Worm (Caenorhabditis elegans): ENCODE data around the gene F54F7.10.

Gene F54F7.10

DNA sequence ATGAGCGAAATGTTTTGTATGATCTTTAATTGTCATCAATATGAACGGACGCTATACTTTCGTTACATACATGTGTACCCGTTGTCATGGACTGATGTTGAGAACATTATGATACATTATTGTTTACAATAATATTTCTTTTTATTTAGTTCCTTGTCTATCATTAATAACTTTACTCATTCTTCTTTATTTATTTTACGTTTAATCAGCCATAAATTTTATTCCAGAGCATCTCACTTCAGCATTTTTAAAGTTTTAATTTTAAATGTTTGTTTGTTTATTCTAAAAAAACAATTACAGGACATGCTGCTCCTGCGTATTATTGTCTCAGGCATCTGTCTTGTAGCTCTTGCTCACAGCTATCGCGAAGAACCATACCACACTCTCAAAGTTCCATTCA is 20.0 kb upstream of the F54F7.10 start, which contains the start of gene F54F7.2:
F54F7.2 (plus strand) TSS at position 301 of the 400 bp plus-strand sequence.
- TF ChIP-seq cog-1 (tag; optimal IDR thresholded peaks at IDR 0.05) (no peak), flt-1 (GFP tag; IDR thresholded peaks at IDR 0.05) (no peak), T22C8.4 (GFP tag; IDR thresholded peaks at IDR 0.05) (no peak)

DNA sequence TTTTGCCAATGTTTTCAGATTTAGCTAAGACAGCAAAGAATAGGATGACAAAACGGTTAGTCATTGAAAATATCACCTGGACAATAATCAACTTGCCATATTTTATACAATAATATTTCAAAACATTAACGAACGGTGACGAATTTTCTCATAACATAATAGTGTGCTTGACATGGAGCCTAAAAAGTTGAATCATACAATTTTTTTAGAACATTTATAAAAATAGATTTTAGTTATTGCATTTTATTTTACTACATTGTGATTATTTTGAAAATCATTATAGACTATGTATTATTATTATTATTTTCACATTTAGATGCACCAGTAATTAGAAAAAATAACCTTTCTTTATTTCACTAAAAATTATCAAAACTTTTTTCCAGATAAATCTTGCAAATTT is 14.8 kb upstream of the F54F7.10 start, which contains the start of gene F54F7.9:
F54F7.9 (minus strand) TSS at position 101 of the 400 bp plus-strand sequence.
- TF ChIP-seq T22C8.4 (GFP tag; IDR thresholded peaks at IDR 0.05), result no peak
- no peak for TF ChIP-seq flt-1 (GFP tag; IDR thresholded peaks at IDR 0.05)
- TF ChIP-seq ref-1 (GFP tag; conservative IDR thresholded peaks at IDR 0.05), result no peak
- no peak for TF ChIP-seq tab-1 (GFP tag; IDR thresholded peaks at IDR 0.05)
- no peak for TF ChIP-seq klf-2 (GFP tag; conservative IDR thresholded peaks at IDR 0.05)
- TF ChIP-seq ztf-29 (GFP tag; IDR thresholded peaks at IDR 0.05), result no peak
- no peak for TF ChIP-seq cog-1 (tag; optimal IDR thresholded peaks at IDR 0.05)
- TF ChIP-seq ztf-23 (GFP tag; IDR thresholded peaks at IDR 0.05), result no peak
- TF ChIP-seq med-1 (GFP tag; optimal IDR thresholded peaks at IDR 0.05; ENCODE audit: insufficient read depth), result no peak

DNA sequence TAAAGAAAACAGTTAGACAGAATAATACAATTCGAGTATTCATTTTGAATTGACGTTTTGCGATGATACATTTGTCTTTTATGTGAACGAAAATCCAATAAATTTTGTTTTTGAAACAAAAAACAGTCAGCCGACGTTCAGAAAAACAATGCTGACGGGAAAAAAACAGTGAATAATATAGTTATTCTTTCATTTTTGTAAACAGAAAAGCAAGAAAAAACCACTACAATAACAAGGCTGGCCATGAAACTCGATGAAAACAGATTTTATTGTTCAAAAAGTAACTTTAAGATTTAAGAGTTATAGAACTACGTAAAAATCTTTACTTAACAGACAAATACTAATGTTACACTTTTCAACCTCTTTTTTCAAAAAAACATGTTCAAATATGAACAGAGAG is 13.3 kb upstream of the F54F7.10 start, which contains the start of gene F54F7.3:
F54F7.3 (minus strand) TSS at position 101 of the 400 bp plus-strand sequence.
- no peak for TF ChIP-seq cog-1 (tag; optimal IDR thresholded peaks at IDR 0.05)
- no peak for TF ChIP-seq klf-2 (GFP tag; conservative IDR thresholded peaks at IDR 0.05)
- TF ChIP-seq flt-1 (GFP tag; IDR thresholded peaks at IDR 0.05), result no peak
- no peak for TF ChIP-seq ztf-23 (GFP tag; IDR thresholded peaks at IDR 0.05)
- no peak for TF ChIP-seq med-1 (GFP tag; optimal IDR thresholded peaks at IDR 0.05; ENCODE audit: insufficient read depth)
- TF ChIP-seq T22C8.4 (GFP tag; IDR thresholded peaks at IDR 0.05), result no peak
- no peak for TF ChIP-seq ztf-29 (GFP tag; IDR thresholded peaks at IDR 0.05)
- no peak for TF ChIP-seq ref-1 (GFP tag; conservative IDR thresholded peaks at IDR 0.05)
- TF ChIP-seq tab-1 (GFP tag; IDR thresholded peaks at IDR 0.05), result no peak

DNA sequence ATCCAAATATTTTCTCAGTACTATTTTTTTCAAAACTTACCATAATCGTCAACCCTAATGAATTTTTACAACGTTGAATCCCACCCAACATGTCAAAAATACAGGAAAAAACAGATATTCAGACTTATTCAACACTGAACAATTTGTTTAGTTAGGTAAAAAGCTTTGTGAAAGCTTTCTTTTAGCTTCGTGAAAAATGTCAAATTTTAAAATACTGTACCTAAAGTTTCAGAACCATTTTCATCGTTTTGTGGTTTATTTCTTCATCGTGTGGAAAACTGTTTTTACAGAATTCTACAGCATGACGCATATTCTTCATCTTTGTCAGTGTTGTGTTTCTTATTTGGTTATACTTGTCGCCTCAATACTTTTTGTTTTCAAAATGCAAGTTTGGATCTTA is 12.8 kb upstream of the F54F7.10 start, which contains the start of gene F54F7.14:
F54F7.14 (plus strand) TSS at position 301 of the 400 bp plus-strand sequence.
- no peak for TF ChIP-seq cog-1 (tag; optimal IDR thresholded peaks at IDR 0.05)
- no peak for TF ChIP-seq ztf-29 (GFP tag; IDR thresholded peaks at IDR 0.05)
- no peak for TF ChIP-seq flt-1 (GFP tag; IDR thresholded peaks at IDR 0.05)
- TF ChIP-seq med-1 (GFP tag; optimal IDR thresholded peaks at IDR 0.05; ENCODE audit: insufficient read depth), result no peak
- no peak for TF ChIP-seq klf-2 (GFP tag; conservative IDR thresholded peaks at IDR 0.05)
- no peak for TF ChIP-seq T22C8.4 (GFP tag; IDR thresholded peaks at IDR 0.05)
- no peak for TF ChIP-seq tab-1 (GFP tag; IDR thresholded peaks at IDR 0.05)
- TF ChIP-seq ztf-23 (GFP tag; IDR thresholded peaks at IDR 0.05), result no peak
- TF ChIP-seq ref-1 (GFP tag; conservative IDR thresholded peaks at IDR 0.05), result no peak

DNA sequence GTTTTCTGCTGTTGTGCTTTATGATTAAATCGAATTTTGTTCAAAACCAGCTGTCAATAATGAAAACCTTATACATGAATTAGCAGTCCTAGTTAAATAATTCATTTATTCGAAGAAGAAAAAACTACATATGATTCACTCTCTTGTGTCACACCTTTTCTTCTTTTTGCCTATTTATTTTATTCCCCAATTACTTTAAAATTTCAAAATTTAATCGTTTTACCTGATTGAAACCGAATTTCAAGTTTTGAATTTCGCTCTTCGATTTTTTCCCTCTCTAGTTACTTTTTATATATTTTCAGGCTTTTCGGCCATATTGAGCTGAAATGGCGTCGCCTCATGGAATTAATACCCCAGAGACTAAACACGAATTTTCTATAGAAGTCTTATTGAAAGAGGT is 10.9 kb upstream of the F54F7.10 start, which contains the start of gene xtr-1:
xtr-1 (plus strand) TSS at position 301 of the 400 bp plus-strand sequence.
- no peak for TF ChIP-seq ztf-29 (GFP tag; IDR thresholded peaks at IDR 0.05)
- TF ChIP-seq T22C8.4 (GFP tag; IDR thresholded peaks at IDR 0.05), result no peak
- TF ChIP-seq cog-1 (tag; optimal IDR thresholded peaks at IDR 0.05), result no peak
- TF ChIP-seq klf-2 (GFP tag; conservative IDR thresholded peaks at IDR 0.05), result no peak

DNA sequence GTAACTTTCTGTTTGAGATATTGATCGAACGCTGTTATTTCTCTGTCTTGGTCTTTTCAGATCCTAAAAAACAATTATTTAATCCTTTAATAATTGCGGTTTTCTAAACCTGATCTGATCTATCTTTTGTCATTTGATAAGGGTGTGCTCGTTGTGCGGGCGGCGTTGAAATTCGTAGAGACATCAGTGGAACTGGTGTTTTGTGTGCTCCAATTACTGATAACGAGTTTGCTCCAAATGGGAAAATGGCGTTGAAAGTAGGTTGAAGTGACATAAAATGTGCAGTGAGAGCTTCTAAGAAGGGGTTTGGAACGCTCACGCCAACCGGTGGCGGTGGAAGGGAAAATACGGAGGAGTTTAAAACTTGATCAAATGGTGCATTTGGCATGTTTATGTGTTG is 9.0 kb upstream of the F54F7.10 start:
- TF ChIP-seq T22C8.4 (GFP tag; IDR thresholded peaks at IDR 0.05), result no peak
- TF ChIP-seq ref-1 (GFP tag; conservative IDR thresholded peaks at IDR 0.05), result no peak

DNA sequence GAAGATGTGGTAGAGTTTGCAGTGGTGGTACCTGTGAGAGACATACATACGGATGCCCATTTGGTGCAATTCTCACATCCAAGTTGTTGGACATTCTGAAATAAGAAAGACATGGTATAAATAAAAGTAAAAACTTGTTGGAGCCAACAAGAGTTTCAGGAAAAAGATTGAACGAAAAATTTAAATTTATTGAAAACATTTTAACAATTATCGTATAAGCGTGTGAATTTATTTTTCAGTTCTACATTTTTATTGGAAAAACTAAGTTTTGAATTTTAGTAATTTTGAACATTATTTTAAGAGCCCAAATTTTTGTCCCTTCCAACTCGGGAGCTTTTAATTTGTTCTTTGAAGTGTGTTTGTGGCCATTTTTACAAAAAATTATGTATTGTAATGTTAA is 8.5 kb upstream of the F54F7.10 start, which contains the start of gene F54F7.8:
F54F7.8 (minus strand) TSS at position 101 of the 400 bp plus-strand sequence.
- TF ChIP-seq ref-1 (GFP tag; conservative IDR thresholded peaks at IDR 0.05), result no peak
- no peak for TF ChIP-seq tab-1 (GFP tag; IDR thresholded peaks at IDR 0.05)
- TF ChIP-seq klf-2 (GFP tag; conservative IDR thresholded peaks at IDR 0.05), result no peak
- TF ChIP-seq med-1 (GFP tag; optimal IDR thresholded peaks at IDR 0.05; ENCODE audit: insufficient read depth), result no peak
- no peak for TF ChIP-seq cog-1 (tag; optimal IDR thresholded peaks at IDR 0.05)
- TF ChIP-seq ztf-23 (GFP tag; IDR thresholded peaks at IDR 0.05), result no peak
- no peak for TF ChIP-seq ztf-29 (GFP tag; IDR thresholded peaks at IDR 0.05)
- no peak for TF ChIP-seq flt-1 (GFP tag; IDR thresholded peaks at IDR 0.05)
- TF ChIP-seq T22C8.4 (GFP tag; IDR thresholded peaks at IDR 0.05), result no peak

DNA sequence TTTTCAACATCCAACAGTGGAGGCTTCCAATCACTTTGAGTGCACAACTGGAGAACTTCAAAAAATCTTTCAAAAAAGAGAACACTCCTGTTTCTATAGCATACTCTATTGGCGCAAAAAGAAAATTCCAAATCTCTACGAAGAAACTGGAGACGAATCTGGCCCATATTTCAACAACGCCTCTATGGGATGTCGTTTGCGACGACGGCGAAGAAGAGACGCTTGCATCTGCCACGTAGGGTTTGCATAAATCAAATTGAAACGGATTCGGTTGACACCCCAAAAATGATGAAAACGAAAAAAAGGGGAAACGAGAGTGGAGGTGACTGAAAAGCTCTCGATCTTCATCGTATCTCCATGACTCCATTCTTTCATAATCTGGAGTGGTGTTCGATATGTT is 7.2 kb upstream of the F54F7.10 start:
- no peak for TF ChIP-seq ref-1 (GFP tag; conservative IDR thresholded peaks at IDR 0.05)
- no peak for TF ChIP-seq med-1 (GFP tag; optimal IDR thresholded peaks at IDR 0.05; ENCODE audit: insufficient read depth)
- TF ChIP-seq ztf-23 (GFP tag; IDR thresholded peaks at IDR 0.05), result no peak
- TF ChIP-seq flt-1 (GFP tag; IDR thresholded peaks at IDR 0.05), result no peak
- TF ChIP-seq T22C8.4 (GFP tag; IDR thresholded peaks at IDR 0.05), result no peak
- TF ChIP-seq klf-2 (GFP tag; conservative IDR thresholded peaks at IDR 0.05), result no peak
- TF ChIP-seq ztf-29 (GFP tag; IDR thresholded peaks at IDR 0.05), result no peak
- TF ChIP-seq cog-1 (tag; optimal IDR thresholded peaks at IDR 0.05), result no peak
- no peak for TF ChIP-seq tab-1 (GFP tag; IDR thresholded peaks at IDR 0.05)

DNA sequence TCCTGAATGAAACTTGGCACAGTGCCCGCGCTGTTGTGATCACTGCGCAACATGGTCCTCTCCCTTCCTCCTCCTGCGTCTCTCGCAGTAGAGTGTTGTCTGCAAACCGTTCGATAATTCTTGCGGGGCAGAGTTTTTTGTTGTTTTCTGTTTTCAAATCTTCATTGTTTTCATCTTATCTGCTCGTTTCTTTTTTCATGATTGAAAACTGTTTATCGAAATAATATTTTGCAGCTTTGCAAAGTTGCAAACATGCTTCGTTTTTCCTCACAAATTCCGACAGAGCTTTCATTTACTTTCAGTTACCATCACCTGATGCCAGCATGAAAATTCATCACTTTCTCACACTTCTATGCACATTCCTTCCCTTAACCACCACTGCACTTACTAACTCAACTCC is 6.2 kb upstream of the F54F7.10 start, which contains the start of gene mes-1:
mes-1 (plus strand) TSS at position 301 of the 400 bp plus-strand sequence.
- TF ChIP-seq T22C8.4 (GFP tag; IDR thresholded peaks at IDR 0.05) (no peak), flt-1 (GFP tag; IDR thresholded peaks at IDR 0.05) (no peak), med-1 (GFP tag; optimal IDR thresholded peaks at IDR 0.05; ENCODE audit: insufficient read depth) (no peak)

DNA sequence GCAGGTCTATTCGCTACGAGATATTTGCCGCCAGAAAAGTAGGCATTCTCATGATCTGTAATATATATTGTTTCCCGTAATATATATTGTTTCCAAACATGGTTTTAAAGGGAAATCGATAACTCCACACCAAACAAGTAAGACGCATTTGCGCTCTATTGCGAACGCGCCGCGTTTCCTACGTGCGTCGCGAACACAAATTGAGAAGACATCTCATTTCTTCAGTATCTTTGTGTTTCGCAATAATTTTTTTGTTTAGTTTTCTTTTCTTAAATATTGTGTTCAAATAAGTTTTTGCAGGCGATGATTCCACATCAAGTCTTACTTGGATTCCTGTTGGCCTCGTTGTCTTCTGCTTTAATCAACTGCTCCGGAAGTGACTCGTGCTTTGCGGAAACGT is 1.7 kb downstream of the F54F7.10 start, which contains the start of gene F54F7.6:
F54F7.6 (plus strand) TSS at position 301 of the 400 bp plus-strand sequence.
- TF ChIP-seq ref-1 (GFP tag; conservative IDR thresholded peaks at IDR 0.05) (no peak), flt-1 (GFP tag; IDR thresholded peaks at IDR 0.05) (no peak), med-1 (GFP tag; optimal IDR thresholded peaks at IDR 0.05; ENCODE audit: insufficient read depth) (no peak), T22C8.4 (GFP tag; IDR thresholded peaks at IDR 0.05) (no peak), tab-1 (GFP tag; IDR thresholded peaks at IDR 0.05) (no peak), klf-2 (GFP tag; conservative IDR thresholded peaks at IDR 0.05) (no peak), ztf-23 (GFP tag; IDR thresholded peaks at IDR 0.05) (no peak), cog-1 (tag; optimal IDR thresholded peaks at IDR 0.05) (no peak), ztf-29 (GFP tag; IDR thresholded peaks at IDR 0.05) (no peak)

All from whole organism, midembryonic.